Worm (Caenorhabditis elegans) whole organism, mixed stage, embryonic: Measurements from ENCODE around the gene daf-3.

Experiments used
- M03D4.4 ChIP-seq: sonication (generic microtip); optimal IDR thresholded peaks from 2 replicates; lab custom pipeline; 2017; ENCODE audit warnings: mild to moderate bottlenecking, missing genetic modification characterization, missing compliant biosample characterization
- bed-3 ChIP-seq: fragments of 200-800 bp; sonication (Bioruptor generic); optimal IDR thresholded peaks from 3 replicates; lab custom pipeline; 2018; ENCODE audit warnings: mild to moderate bottlenecking, missing genetic modification characterization, moderate library complexity, missing compliant biosample characterization
- blmp-1 ChIP-seq: fragments of 150-350 bp; optimal IDR thresholded peaks from 2 replicates; lab custom pipeline; 2014; ENCODE audit warnings: missing biosample characterization, missing genetic modification characterization
- ceh-39 ChIP-seq: fragments of 150-350 bp; optimal IDR thresholded peaks from 2 replicates; lab custom pipeline; 2014; ENCODE audit warnings: missing biosample characterization, missing genetic modification characterization
- ceh-43 ChIP-seq: fragments of 200-800 bp; sonication (Bioruptor generic); optimal IDR thresholded peaks from 2 replicates; lab custom pipeline; 2018; ENCODE audit warnings: mild to moderate bottlenecking, missing genetic modification characterization, moderate library complexity, missing compliant biosample characterization
- ceh-83 ChIP-seq: fragments of 200-800 bp; sonication (Bioruptor generic); optimal IDR thresholded peaks from 2 replicates; lab custom pipeline; 2018; ENCODE audit warnings: mild to moderate bottlenecking, missing genetic modification characterization, missing compliant biosample characterization
- ces-1 ChIP-seq: fragments of 150-350 bp; optimal IDR thresholded peaks from 2 replicates; lab custom pipeline; 2014; ENCODE audit warnings: missing biosample characterization, missing genetic modification reagents, missing genetic modification characterization
- cnd-1 ChIP-seq: fragments of 200-800 bp; sonication (Bioruptor generic); optimal IDR thresholded peaks from 2 replicates; lab custom pipeline; 2018; ENCODE audit warnings: mild to moderate bottlenecking, missing genetic modification characterization, missing compliant biosample characterization
- drap-1 ChIP-seq: fragments of 200-800 bp; sonication (Bioruptor generic); optimal IDR thresholded peaks from 3 replicates; lab custom pipeline; 2018; ENCODE audit warnings: mild to moderate bottlenecking, missing genetic modification characterization, missing compliant biosample characterization
- elt-1 ChIP-seq: sonication (generic microtip); optimal IDR thresholded peaks from 2 replicates; lab custom pipeline; 2017; ENCODE audit warnings: missing genetic modification characterization, mild to moderate bottlenecking, missing compliant biosample characterization, antibody characterized with exemption, moderate library complexity, borderline replicate concordance; ENCODE audit not compliant: insufficient read depth
- elt-3 ChIP-seq: fragments of 150-350 bp; optimal IDR thresholded peaks from 2 replicates; lab custom pipeline; 2014; ENCODE audit warnings: missing biosample characterization, missing genetic modification characterization
- flh-1 ChIP-seq: fragments of 200-800 bp; sonication (Bioruptor generic); optimal IDR thresholded peaks from 2 replicates; lab custom pipeline; 2018; ENCODE audit warnings: mild to moderate bottlenecking, missing genetic modification characterization, moderate library complexity, missing compliant biosample characterization
- ham-2 ChIP-seq: fragments of 200-800 bp; sonication (Bioruptor generic); optimal IDR thresholded peaks from 2 replicates; lab custom pipeline; 2018; ENCODE audit warnings: mild to moderate bottlenecking, missing genetic modification characterization, missing compliant biosample characterization
- hlh-1 ChIP-seq: fragments of 150-350 bp; optimal IDR thresholded peaks from 2 replicates; lab custom pipeline; 2014; ENCODE audit warnings: missing biosample characterization, missing genetic modification reagents, missing genetic modification characterization
- lin-13 ChIP-seq: fragments of 150-350 bp; optimal IDR thresholded peaks from 2 replicates; lab custom pipeline; 2014; ENCODE audit warnings: missing biosample characterization, missing genetic modification characterization
- lin-32 ChIP-seq: fragments of 200-800 bp; sonication (Bioruptor generic); optimal IDR thresholded peaks from 2 replicates; lab custom pipeline; 2018; ENCODE audit warnings: mild to moderate bottlenecking, missing genetic modification characterization, missing compliant biosample characterization
- lsy-2 ChIP-seq: fragments of 150-350 bp; optimal IDR thresholded peaks from 2 replicates; lab custom pipeline; 2014; ENCODE audit warnings: missing biosample characterization, missing genetic modification characterization
- mab-5 ChIP-seq: fragments of 150-350 bp; optimal IDR thresholded peaks from 2 replicates; lab custom pipeline; 2014; ENCODE audit warnings: missing biosample characterization, missing genetic modification characterization
- mep-1 ChIP-seq: fragments of 150-350 bp; optimal IDR thresholded peaks from 2 replicates; lab custom pipeline; 2017; ENCODE audit warnings: missing biosample characterization, missing genetic modification reagents, missing genetic modification characterization, inconsistent platforms
- mls-2 ChIP-seq: sonication (generic microtip); optimal IDR thresholded peaks from 2 replicates; lab custom pipeline; 2016; ENCODE audit warnings: mild to moderate bottlenecking, missing genetic modification characterization, moderate library complexity, missing compliant biosample characterization
- nhr-12 ChIP-seq: fragments of 150-350 bp; optimal IDR thresholded peaks from 2 replicates; lab custom pipeline; 2014; ENCODE audit warnings: missing biosample characterization, missing genetic modification characterization
- nhr-2 ChIP-seq: fragments of 150-350 bp; optimal IDR thresholded peaks from 2 replicates; lab custom pipeline; 2014; ENCODE audit warnings: missing biosample characterization, missing genetic modification characterization
- nhr-237 ChIP-seq: fragments of 150-350 bp; optimal IDR thresholded peaks from 2 replicates; lab custom pipeline; 2014; ENCODE audit warnings: missing biosample characterization, missing genetic modification characterization
- nhr-28 ChIP-seq: fragments of 150-350 bp; optimal IDR thresholded peaks from 2 replicates; lab custom pipeline; 2014; ENCODE audit warnings: missing biosample characterization, missing genetic modification characterization
- pha-4 ChIP-seq: fragments of 150-350 bp; optimal IDR thresholded peaks from 2 replicates; lab custom pipeline; 2018; ENCODE audit warnings: missing biosample characterization, missing genetic modification reagents, missing genetic modification characterization
- sem-2 ChIP-seq: fragments of 200-800 bp; sonication (Bioruptor generic); optimal IDR thresholded peaks from 2 replicates; lab custom pipeline; 2018; ENCODE audit warnings: mild to moderate bottlenecking, missing genetic modification characterization, missing compliant biosample characterization
- snpc-4 ChIP-seq: fragments of 150-350 bp; optimal IDR thresholded peaks from 2 replicates; lab custom pipeline; 2014; ENCODE audit warnings: missing biosample characterization, missing genetic modification characterization
- sptf-1 ChIP-seq: sonication (generic microtip); optimal IDR thresholded peaks from 2 replicates; lab custom pipeline; 2017; ENCODE audit warnings: mild to moderate bottlenecking, missing genetic modification characterization, moderate library complexity, missing compliant biosample characterization
- tbx-8 ChIP-seq: fragments of 200-800 bp; sonication (Bioruptor generic); optimal IDR thresholded peaks from 2 replicates; lab custom pipeline; 2018; ENCODE audit warnings: mild to moderate bottlenecking, missing genetic modification characterization, moderate library complexity, missing compliant biosample characterization
- unc-120 ChIP-seq: sonication (generic microtip); optimal IDR thresholded peaks from 2 replicates; lab custom pipeline; 2017; ENCODE audit warnings: missing genetic modification characterization, missing compliant biosample characterization; ENCODE audit not compliant: poor library complexity, severe bottlenecking
- unc-39 ChIP-seq: fragments of 150-350 bp; optimal IDR thresholded peaks from 2 replicates; lab custom pipeline; 2014; ENCODE audit warnings: missing biosample characterization, missing genetic modification characterization
- unc-62 ChIP-seq: fragments of 150-350 bp; optimal IDR thresholded peaks from 2 replicates; lab custom pipeline; 2014; ENCODE audit warnings: missing biosample characterization, missing genetic modification reagents, missing genetic modification characterization
- zip-8 ChIP-seq: fragments of 150-350 bp; optimal IDR thresholded peaks from 2 replicates; lab custom pipeline; 2014; ENCODE audit warnings: missing biosample characterization, missing genetic modification characterization
- ztf-11 ChIP-seq: fragments of 150-350 bp; optimal IDR thresholded peaks from 2 replicates; lab custom pipeline; 2014; ENCODE audit warnings: missing biosample characterization, missing genetic modification characterization

daf-3 gene

DNA sequence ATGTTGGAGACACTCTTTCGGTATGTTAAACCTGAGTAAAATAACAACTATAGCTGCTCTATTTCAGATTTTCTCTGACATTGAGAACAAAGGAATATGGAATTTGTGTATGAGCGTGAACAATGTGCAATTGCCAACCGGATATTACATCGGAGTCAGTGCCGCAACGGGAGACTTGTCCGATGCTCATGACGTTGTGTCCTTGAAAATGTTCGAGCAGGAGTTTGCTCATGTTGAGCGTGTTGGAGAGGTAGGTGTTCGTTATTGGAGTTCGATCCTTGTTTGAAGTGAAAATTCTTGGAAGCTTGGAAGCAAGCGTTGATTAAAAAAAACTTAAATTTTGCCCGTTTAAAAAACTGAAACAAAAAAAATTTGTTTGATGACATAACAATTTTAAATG, 55.7 kb downstream of the daf-3 start:
- TF ChIP-seq tbx-8 (GFP tag; lab: Kevin White, UChicago): no peak
- TF ChIP-seq unc-62 (GFP tag; lab: Kevin White, UChicago): no peak

DNA sequence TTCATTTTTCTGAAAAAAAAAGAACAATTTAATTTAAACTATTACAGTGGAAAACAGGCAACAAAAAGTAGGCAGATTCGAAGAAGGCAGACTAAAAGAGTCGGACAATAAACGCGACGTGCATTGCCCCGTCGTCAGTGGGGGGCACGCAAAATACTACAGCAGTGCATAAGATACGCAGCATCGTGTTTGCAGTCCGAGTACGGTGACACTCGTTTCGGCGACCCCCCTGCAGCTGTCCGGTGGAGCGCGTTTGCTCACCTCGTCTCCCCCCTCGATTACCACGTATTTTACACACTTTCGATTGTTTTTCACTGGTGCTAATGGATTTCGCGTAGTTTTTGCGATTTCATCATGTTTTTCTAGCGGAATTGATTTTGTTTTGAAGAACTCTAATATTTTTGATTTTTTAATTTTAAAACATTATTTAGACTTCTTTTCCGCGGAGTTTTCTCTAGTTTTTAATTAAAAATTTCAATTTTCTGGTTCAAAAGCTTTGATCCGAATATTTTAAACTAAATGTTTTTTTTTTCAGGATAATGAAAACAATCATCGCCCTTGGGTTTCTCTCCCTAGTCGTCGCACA, 57.1 kb downstream of the daf-3 start, which contains the start of the genes trap-2 and ile-2:
Gene trap-2 (minus strand): TSS at position 9 of the 586 bp plus-strand sequence.
Gene ile-2 (plus strand): TSS at position 536 of the 586 bp plus-strand sequence.
- TF ChIP-seq nhr-237 (tag; lab: Kevin White, UChicago) (peak; percentile 58), elt-1 (tag; lab: Kevin White, UChicago) (peak; percentile 52), ceh-39 (tag; lab: Kevin White, UChicago) (peak; percentile 63), lin-13 (tag; lab: Kevin White, UChicago) (peak; percentile 87), blmp-1 (tag; lab: Kevin White, UChicago) (no peak), cnd-1 (tag; lab: Kevin White, UChicago) (peak; percentile 52), ham-2 (peak; percentile 71), nhr-12 (tag; lab: Kevin White, UChicago) (peak; percentile 51), sem-2 (GFP tag; lab: Kevin White, UChicago) (no peak), zip-8 (tag; lab: Kevin White, UChicago) (no peak), bed-3 (GFP tag; lab: Kevin White, UChicago) (no peak), sptf-1 (tag; lab: Kevin White, UChicago) (peak; percentile 72), ceh-83 (no peak), lsy-2 (tag; lab: Kevin White, UChicago) (peak; percentile 96), unc-62 (GFP tag; lab: Kevin White, UChicago) (peak; percentile 65), tbx-8 (GFP tag; lab: Kevin White, UChicago) (no peak), lin-32 (peak; percentile 38), ztf-11 (tag; lab: Kevin White, UChicago) (peak; percentile 34), snpc-4 (tag; lab: Kevin White, UChicago) (no peak), flh-1 (GFP tag; lab: Kevin White, UChicago) (no peak), M03D4.4 (tag; lab: Kevin White, UChicago) (peak; percentile 31), mep-1 (peak; percentile 88), ceh-43 (GFP tag; lab: Kevin White, UChicago) (no peak), drap-1 (GFP tag; lab: Kevin White, UChicago) (peak; percentile 75), nhr-28 (tag; lab: Kevin White, UChicago) (no peak), mab-5 (tag; lab: Kevin White, UChicago) (no peak), unc-39 (tag; lab: Kevin White, UChicago) (no peak), pha-4 (peak; percentile 96), nhr-2 (tag; lab: Kevin White, UChicago) (peak; percentile 15), unc-120 (peak; percentile 80), elt-3 (no peak), mls-2 (tag; lab: Kevin White, UChicago) (peak; percentile 70), hlh-1 (tag; lab: Kevin White, UChicago) (peak; percentile 69), ces-1 (GFP tag; lab: Kevin White, UChicago) (peak; percentile 57)
